Worm (Caenorhabditis elegans) whole organism, young adult: ENCODE measurements around the gene sre-30.

Experiments
- B0035.1 ChIP-seq: sonication (generic microtip); optimal IDR thresholded peaks from 2 replicates; lab custom pipeline; 2016; ENCODE audit warnings: missing genetic modification characterization, mild to moderate bottlenecking, missing compliant biosample characterization, missing genotype, missing genetic modification reagents
- F10E7.11 ChIP-seq: sonication (generic microtip); optimal IDR thresholded peaks from 2 replicates; lab custom pipeline; 2017; ENCODE audit warnings: mild to moderate bottlenecking, missing genetic modification characterization, moderate library complexity, missing compliant biosample characterization
- F37B4.10 ChIP-seq: fragments of 200-800 bp; sonication (Bioruptor generic); IDR thresholded peaks from 2 replicates; pipeline ENCODE4 v1.3.6; 2022; ENCODE audit warnings: missing genetic modification characterization, missing compliant biosample characterization
- F55B11.4 ChIP-seq: sonication (generic microtip); optimal IDR thresholded peaks from 2 replicates; lab custom pipeline; 2016; ENCODE audit warnings: missing compliant biosample characterization, missing genetic modification characterization, borderline replicate concordance; ENCODE audit not compliant: insufficient read depth
- K12H6.12 ChIP-seq: fragments of 200-800 bp; sonication (Bioruptor generic); optimal IDR thresholded peaks from 2 replicates; lab custom pipeline; 2018; ENCODE audit warnings: mild to moderate bottlenecking, missing genetic modification characterization, missing compliant biosample characterization
- T07F8.4 ChIP-seq: sonication (generic microtip); optimal IDR thresholded peaks from 2 replicates; lab custom pipeline; 2016; ENCODE audit warnings: mild to moderate bottlenecking, missing genetic modification characterization, moderate library complexity, missing compliant biosample characterization
- T26A5.8 ChIP-seq: sonication (generic microtip); optimal IDR thresholded peaks from 2 replicates; lab custom pipeline; 2016; ENCODE audit warnings: missing genetic modification characterization, missing compliant biosample characterization
- Y67H2A.10 ChIP-seq: fragments of 200-800 bp; sonication (Bioruptor generic); conservative IDR thresholded peaks from 2 replicates; pipeline ENCODE4 v1.3.6; 2022; ENCODE audit warnings: missing genetic modification reagents, missing genetic modification characterization, missing compliant biosample characterization
- Y95B8A.8 ChIP-seq: fragments of 200-800 bp; sonication (Bioruptor generic); IDR thresholded peaks from 2 replicates; pipeline ENCODE4 v1.3.6; 2022; ENCODE audit warnings: missing genetic modification reagents, missing genetic modification characterization, missing compliant biosample characterization
- aptf-2 ChIP-seq: fragments of 200-800 bp; sonication (Bioruptor generic); conservative IDR thresholded peaks from 2 replicates; pipeline ENCODE4 v1.3.6; 2022; ENCODE audit warnings: missing genetic modification reagents, missing genetic modification characterization, missing compliant biosample characterization
- attf-6 ChIP-seq: fragments of 200-800 bp; sonication (Bioruptor generic); IDR thresholded peaks from 2 replicates; pipeline ENCODE4 v1.3.6; 2022; ENCODE audit warnings: missing genetic modification reagents, missing genetic modification characterization, missing compliant biosample characterization
- bed-1 ChIP-seq: fragments of 200-800 bp; sonication (Bioruptor generic); IDR thresholded peaks from 2 replicates; pipeline ENCODE4 v1.3.6; 2022; ENCODE audit warnings: missing genetic modification reagents, missing genetic modification characterization, missing compliant biosample characterization
- ccch-3 ChIP-seq: fragments of 200-800 bp; sonication (Bioruptor generic); optimal IDR thresholded peaks from 2 replicates; lab custom pipeline; 2018; ENCODE audit warnings: mild to moderate bottlenecking, missing genetic modification characterization, missing compliant biosample characterization
- ceh-40 ChIP-seq: fragments of 200-800 bp; sonication (Bioruptor generic); IDR thresholded peaks from 2 replicates; pipeline ENCODE4 v1.3.6; 2022; ENCODE audit warnings: missing genetic modification characterization, missing compliant biosample characterization
- die-1 ChIP-seq: sonication (generic microtip); optimal IDR thresholded peaks from 2 replicates; lab custom pipeline; 2016; ENCODE audit warnings: missing genotype, mild to moderate bottlenecking, missing genetic modification characterization, missing compliant biosample characterization
- dpl-1 ChIP-seq: fragments of 150-350 bp; optimal IDR thresholded peaks from 2 replicates; lab custom pipeline; 2014; ENCODE audit warnings: missing biosample characterization, missing genetic modification reagents, missing genetic modification characterization
- efl-1 ChIP-seq: fragments of 150-350 bp; optimal IDR thresholded peaks from 2 replicates; lab custom pipeline; 2014; ENCODE audit warnings: missing biosample characterization, missing genetic modification reagents, missing genetic modification characterization
- gei-17 ChIP-seq: fragments of 200-800 bp; sonication (Bioruptor generic); optimal IDR thresholded peaks from 2 replicates; lab custom pipeline; 2018; ENCODE audit warnings: mild to moderate bottlenecking, missing genetic modification characterization, missing compliant biosample characterization
- lag-1 ChIP-seq: fragments of 200-800 bp; sonication (Bioruptor generic); IDR thresholded peaks from 2 replicates; pipeline ENCODE4 v1.3.6; 2022; ENCODE audit warnings: missing genetic modification reagents, missing genetic modification characterization, missing compliant biosample characterization
- lin-40 ChIP-seq: sonication (generic microtip); optimal IDR thresholded peaks from 2 replicates; lab custom pipeline; 2016; ENCODE audit warnings: missing genetic modification characterization, mild to moderate bottlenecking, missing compliant biosample characterization, missing genotype, missing genetic modification reagents
- lin-54 ChIP-seq: fragments of 200-800 bp; sonication (Bioruptor generic); optimal IDR thresholded peaks from 2 replicates; lab custom pipeline; 2018; ENCODE audit warnings: mild to moderate bottlenecking, missing genetic modification characterization, missing compliant biosample characterization
- lsy-27 ChIP-seq: sonication (generic microtip); optimal IDR thresholded peaks from 2 replicates; lab custom pipeline; 2017; ENCODE audit warnings: missing genetic modification characterization, mild to moderate bottlenecking, missing compliant biosample characterization, antibody characterized with exemption, missing genotype, borderline replicate concordance; ENCODE audit not compliant: insufficient read depth
- mxl-1 ChIP-seq: sonication (generic microtip); optimal IDR thresholded peaks from 2 replicates; lab custom pipeline; 2016; ENCODE audit warnings: missing genetic modification characterization, missing compliant biosample characterization
- nfya-1 ChIP-seq: sonication (generic microtip); optimal IDR thresholded peaks from 2 replicates; lab custom pipeline; 2017; ENCODE audit warnings: antibody characterized with exemption, missing compliant biosample characterization, missing genetic modification characterization, borderline replicate concordance; ENCODE audit not compliant: insufficient read depth
- nhr-120 ChIP-seq: fragments of 200-800 bp; sonication (Bioruptor generic); IDR thresholded peaks from 2 replicates; pipeline ENCODE4 v1.3.6; 2022; ENCODE audit warnings: missing genetic modification characterization, missing compliant biosample characterization
- nhr-179 ChIP-seq: sonication (generic microtip); optimal IDR thresholded peaks from 2 replicates; lab custom pipeline; 2016; ENCODE audit warnings: mild to moderate bottlenecking, missing genetic modification characterization, missing compliant biosample characterization
- nhr-80 ChIP-seq: sonication (generic microtip); optimal IDR thresholded peaks from 2 replicates; lab custom pipeline; 2016; ENCODE audit warnings: missing genetic modification characterization, missing compliant biosample characterization
- rec-8 ChIP-seq, 2 experiments: sonication (generic microtip); optimal IDR thresholded peaks; 2 replicates each; lab custom pipeline; 2016; ENCODE audit warnings: mild to moderate bottlenecking in 2 of 2, missing genetic modification characterization in 2 of 2, missing genetic modification reagents in 2 of 2, missing genotype in 2 of 2, missing biosample characterization in 1 of 2, missing compliant biosample characterization in 1 of 2, moderate library complexity in 1 of 2
- sdz-38 ChIP-seq: sonication (generic microtip); optimal IDR thresholded peaks from 2 replicates; lab custom pipeline; 2016; ENCODE audit warnings: missing genotype, missing genetic modification characterization, missing compliant biosample characterization
- sea-2 ChIP-seq: fragments of 200-800 bp; sonication (Bioruptor generic); IDR thresholded peaks from 2 replicates; pipeline ENCODE4 v1.3.6; 2022; ENCODE audit warnings: missing genetic modification characterization, missing compliant biosample characterization
- snpc-3.4 ChIP-seq: sonication (generic microtip); optimal IDR thresholded peaks from 2 replicates; lab custom pipeline; 2017; ENCODE audit warnings: missing genetic modification characterization, mild to moderate bottlenecking, missing compliant biosample characterization, antibody characterized with exemption, moderate library complexity, missing genotype, missing genetic modification reagents
- tlf-1 ChIP-seq: fragments of 200-800 bp; sonication (Bioruptor generic); optimal IDR thresholded peaks from 2 replicates; lab custom pipeline; 2018; ENCODE audit warnings: mild to moderate bottlenecking, missing genetic modification characterization, missing compliant biosample characterization
- unc-62 ChIP-seq: fragments of 150-350 bp; optimal IDR thresholded peaks from 2 replicates; lab custom pipeline; 2014; ENCODE audit warnings: missing biosample characterization, missing genetic modification reagents, missing genetic modification characterization
- zfh-2 ChIP-seq: fragments of 200-800 bp; sonication (Bioruptor generic); conservative IDR thresholded peaks from 2 replicates; pipeline ENCODE4 v1.3.6; 2022; ENCODE audit warnings: missing genetic modification reagents, missing genetic modification characterization, missing compliant biosample characterization
- ztf-26 ChIP-seq: sonication (generic microtip); optimal IDR thresholded peaks from 2 replicates; lab custom pipeline; 2017; ENCODE audit warnings: missing genetic modification characterization, missing compliant biosample characterization

Gene sre-30

ce11 chrII:12408717-12409116 lies 2.4 kb upstream of the sre-30 start, which contains the start of gene sre-31:
TSS of gene sre-31 (minus strand) at chrII:12408817.
- TF ChIP-seq ztf-26 = no peak
- TF ChIP-seq nhr-120 = no peak
- no peak for TF ChIP-seq lin-40
- no peak for TF ChIP-seq F37B4.10
- TF ChIP-seq unc-62 (GFP tag; lab: Kevin White, UChicago) = no peak
- TF ChIP-seq die-1 = no peak
- TF ChIP-seq ccch-3 (GFP tag; lab: Kevin White, UChicago) = no peak
- TF ChIP-seq attf-6 (GFP tag; lab: Robert Waterston, UW) = no peak
- no peak for TF ChIP-seq aptf-2

- TF ChIP-seq efl-1 (GFP tag; lab: Kevin White, UChicago) = no peak
- no peak for TF ChIP-seq unc-62 (GFP tag; lab: Kevin White, UChicago)
- no peak for TF ChIP-seq F55B11.4 (tag; lab: Kevin White, UChicago)
- no peak for TF ChIP-seq lag-1 (GFP tag; lab: Robert Waterston, UW)
- no peak for TF ChIP-seq Y95B8A.8 (GFP tag; lab: Robert Waterston, UW)
- no peak for TF ChIP-seq sdz-38 (tag; lab: Kevin White, UChicago)
- no peak for TF ChIP-seq rec-8 (tag; optimal IDR thresholded peaks at IDR 0.05; lab: Kevin White, UChicago)
- TF ChIP-seq nfya-1 (tag; lab: Kevin White, UChicago) = no peak
- TF ChIP-seq bed-1 (GFP tag; lab: Robert Waterston, UW) = no peak
- no peak for TF ChIP-seq ccch-3 (GFP tag; lab: Kevin White, UChicago)
- TF ChIP-seq nhr-179 (tag; lab: Kevin White, UChicago) = no peak
Observed at ce11 chrII:12401791-12402190, 4.5 kb downstream of the sre-30 start, which contains the start of gene sre-29. TSS of gene sre-29 (minus strand) at chrII:12401891.

ce11 chrII:12397656-12398055 lies 8.6 kb downstream of the sre-30 start, which contains the start of gene F57G9.7:
TSS of gene F57G9.7 (minus strand) at chrII:12397756.
- TF ChIP-seq K12H6.12 (tag; lab: Kevin White, UChicago) = no peak
- TF ChIP-seq lin-54 = no peak
- no peak for TF ChIP-seq lsy-27 (tag; lab: Kevin White, UChicago)
- TF ChIP-seq efl-1 (GFP tag; lab: Kevin White, UChicago) = no peak
- no peak for TF ChIP-seq Y67H2A.10 (GFP tag; lab: Robert Waterston, UW)
- TF ChIP-seq sea-2 (GFP tag; lab: Robert Waterston, UW) = no peak
- TF ChIP-seq nhr-80 (tag; lab: Kevin White, UChicago) = no peak
- TF ChIP-seq F10E7.11 (tag; lab: Kevin White, UChicago) = no peak
- no peak for TF ChIP-seq ceh-40 (GFP tag; lab: Robert Waterston, UW)

DNA sequence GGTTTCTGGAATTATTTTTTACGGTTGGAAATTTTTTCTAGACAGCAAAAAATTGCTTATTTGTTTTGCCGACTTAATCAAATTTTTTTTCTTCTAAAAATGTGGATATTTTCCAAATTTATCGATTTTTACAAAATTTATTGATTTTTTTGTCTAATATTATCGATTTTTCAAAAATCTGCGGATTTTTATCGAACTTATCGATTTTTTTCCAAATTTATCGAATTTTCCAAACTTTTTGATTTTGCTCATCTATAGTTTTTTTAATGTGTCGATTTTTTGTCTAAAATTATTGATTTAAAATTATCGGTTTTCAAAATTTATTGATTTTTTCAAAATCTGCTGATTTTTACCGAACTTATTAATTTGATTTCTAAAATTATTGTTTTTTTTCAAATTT lies 12.2 kb downstream of the sre-30 start:
- TF ChIP-seq zfh-2 (GFP tag; lab: Robert Waterston, UW) (no peak), B0035.1 (tag; lab: Kevin White, UChicago) (no peak), efl-1 (GFP tag; lab: Kevin White, UChicago) (no peak), snpc-3.4 (no peak), dpl-1 (no peak)

DNA sequence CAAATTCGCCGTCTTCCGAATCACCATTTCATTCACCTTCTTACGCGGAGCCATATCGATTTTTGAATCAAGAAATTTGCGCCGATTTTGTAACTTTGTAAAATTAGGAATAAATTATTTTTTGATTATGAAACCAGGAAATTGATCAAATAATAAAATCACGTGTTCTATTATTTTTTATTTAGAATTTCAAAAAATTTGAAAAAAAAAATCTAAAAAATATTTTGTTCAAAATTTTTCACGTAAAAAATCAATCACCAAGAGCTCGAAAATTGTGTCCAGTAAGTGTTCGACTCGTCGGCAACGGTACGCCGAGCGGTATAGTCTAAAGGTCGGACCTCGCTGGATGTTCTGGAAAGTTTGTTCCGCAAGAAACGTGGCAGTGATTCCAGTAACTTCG lies 12.6 kb downstream of the sre-30 start, which contains the start of gene Y57A10B.7:
TSS of gene Y57A10B.7 (minus strand) at position 101 of the 400 bp plus-strand sequence.
- TF ChIP-seq tlf-1 (GFP tag; lab: Kevin White, UChicago) (no peak), gei-17 (no peak), T07F8.4 (tag; lab: Kevin White, UChicago) (no peak), mxl-1 (tag; lab: Kevin White, UChicago) (no peak), T26A5.8 (no peak), efl-1 (GFP tag; lab: Kevin White, UChicago) (no peak), F37B4.10 (no peak)
